Worm (Caenorhabditis elegans): ENCODE results near the gene irld-27.

irld-27 gene

ce11 chrII:3341989-3342388 is 9.8 kb downstream of the irld-27 start, which contains the start of gene F14D2.11:
TSS of gene F14D2.11 (minus strand) at chrII:3342089.
- no peak for TF ChIP-seq tab-1 (GFP tag; IDR thresholded peaks at IDR 0.05)
- no peak for TF ChIP-seq ref-1 (GFP tag; conservative IDR thresholded peaks at IDR 0.05)
- no peak for TF ChIP-seq cog-1 (tag; optimal IDR thresholded peaks at IDR 0.05)
- no peak for TF ChIP-seq flt-1 (GFP tag; IDR thresholded peaks at IDR 0.05)
- TF ChIP-seq klf-2 (GFP tag; conservative IDR thresholded peaks at IDR 0.05): no peak

ce11 chrII:3343714-3344113 is 11.6 kb downstream of the irld-27 start, which contains the start of gene F14D2.15:
TSS of gene F14D2.15 (minus strand) at chrII:3343814.
- TF ChIP-seq med-1 (GFP tag; optimal IDR thresholded peaks at IDR 0.05; ENCODE audit: insufficient read depth) (no peak), T22C8.4 (GFP tag; IDR thresholded peaks at IDR 0.05) (0 out of 2 replicates have a peak, but pooled peaks have one; percentile 34)

- no peak for TF ChIP-seq cog-1 (tag; optimal IDR thresholded peaks at IDR 0.05)
- TF ChIP-seq flt-1 (GFP tag; IDR thresholded peaks at IDR 0.05): no peak
- no peak for TF ChIP-seq ztf-23 (GFP tag; IDR thresholded peaks at IDR 0.05)
- no peak for TF ChIP-seq T22C8.4 (GFP tag; IDR thresholded peaks at IDR 0.05)
- TF ChIP-seq klf-2 (GFP tag; conservative IDR thresholded peaks at IDR 0.05): no peak
- no peak for TF ChIP-seq tab-1 (GFP tag; IDR thresholded peaks at IDR 0.05)
Observed at ce11 chrII:3344917-3345316, 12.8 kb downstream of the irld-27 start, which contains the start of gene bath-28. TSS of gene bath-28 (minus strand) at chrII:3344967.

ce11 chrII:3346328-3346780 is 14.2 kb downstream of the irld-27 start, which contains the start of gene bath-30:
TSS of gene bath-30 (minus strand) at chrII:3346378.
- TF ChIP-seq tab-1 (GFP tag; IDR thresholded peaks at IDR 0.05) (no peak), flt-1 (GFP tag; IDR thresholded peaks at IDR 0.05) (no peak), klf-2 (GFP tag; conservative IDR thresholded peaks at IDR 0.05) (no peak), med-1 (GFP tag; optimal IDR thresholded peaks at IDR 0.05; ENCODE audit: insufficient read depth) (no peak), ztf-23 (GFP tag; IDR thresholded peaks at IDR 0.05) (no peak), cog-1 (tag; optimal IDR thresholded peaks at IDR 0.05) (no peak), ref-1 (GFP tag; conservative IDR thresholded peaks at IDR 0.05) (no peak), ztf-29 (GFP tag; IDR thresholded peaks at IDR 0.05) (no peak), T22C8.4 (GFP tag; IDR thresholded peaks at IDR 0.05) (no peak)

- TF ChIP-seq ref-1 (GFP tag; conservative IDR thresholded peaks at IDR 0.05): no peak
- no peak for TF ChIP-seq cog-1 (tag; optimal IDR thresholded peaks at IDR 0.05)
- no peak for TF ChIP-seq flt-1 (GFP tag; IDR thresholded peaks at IDR 0.05)
- no peak for TF ChIP-seq tab-1 (GFP tag; IDR thresholded peaks at IDR 0.05)
- no peak for TF ChIP-seq ztf-29 (GFP tag; IDR thresholded peaks at IDR 0.05)
- no peak for TF ChIP-seq T22C8.4 (GFP tag; IDR thresholded peaks at IDR 0.05)
- no peak for TF ChIP-seq med-1 (GFP tag; optimal IDR thresholded peaks at IDR 0.05; ENCODE audit: insufficient read depth)
- no peak for TF ChIP-seq ztf-23 (GFP tag; IDR thresholded peaks at IDR 0.05)
- TF ChIP-seq klf-2 (GFP tag; conservative IDR thresholded peaks at IDR 0.05): no peak
Observed at ce11 chrII:3347940-3348610, 15.9 kb downstream of the irld-27 start, which contains the start of the genes F14D2.14 and bath-29. TSS of gene F14D2.14 (minus strand) at chrII:3347990. TSS of gene bath-29 (plus strand) at chrII:3348560.

ce11 chrII:3349820-3350291 is 17.7 kb downstream of the irld-27 start, which contains the start of gene F14D2.8:
TSS of gene F14D2.8 (minus strand) at chrII:3349870.
- TF ChIP-seq ref-1 (GFP tag; conservative IDR thresholded peaks at IDR 0.05): no peak

- TF ChIP-seq cog-1 (tag; optimal IDR thresholded peaks at IDR 0.05) (no peak), flt-1 (GFP tag; IDR thresholded peaks at IDR 0.05) (no peak), tab-1 (GFP tag; IDR thresholded peaks at IDR 0.05) (no peak), med-1 (GFP tag; optimal IDR thresholded peaks at IDR 0.05; ENCODE audit: insufficient read depth) (no peak), ztf-29 (GFP tag; IDR thresholded peaks at IDR 0.05) (no peak), ref-1 (GFP tag; conservative IDR thresholded peaks at IDR 0.05) (no peak), T22C8.4 (GFP tag; IDR thresholded peaks at IDR 0.05) (no peak), klf-2 (GFP tag; conservative IDR thresholded peaks at IDR 0.05) (no peak), ztf-23 (GFP tag; IDR thresholded peaks at IDR 0.05) (no peak)
Observed at ce11 chrII:3358834-3359233, 26.7 kb downstream of the irld-27 start, which contains the start of the genes lido-14 and bath-27. TSS of gene lido-14 (plus strand) at chrII:3359134. TSS of gene bath-27 (plus strand) at chrII:3359139.

- peak; percentile 11; the same call in 1 of the 2 replicates for TF ChIP-seq flt-1 (GFP tag; IDR thresholded peaks at IDR 0.05)
Observed at ce11 chrII:3365569-3365968, 33.4 kb downstream of the irld-27 start.

ce11 chrII:3367100-3367499 is 35.0 kb downstream of the irld-27 start, which contains the start of gene Y49F6C.6:
TSS of gene Y49F6C.6 (minus strand) at chrII:3367200.
- TF ChIP-seq med-1 (GFP tag; optimal IDR thresholded peaks at IDR 0.05; ENCODE audit: insufficient read depth): no peak
- no peak for TF ChIP-seq cog-1 (tag; optimal IDR thresholded peaks at IDR 0.05)
- no peak for TF ChIP-seq flt-1 (GFP tag; IDR thresholded peaks at IDR 0.05)
- no peak for TF ChIP-seq ztf-23 (GFP tag; IDR thresholded peaks at IDR 0.05)
- no peak for TF ChIP-seq tab-1 (GFP tag; IDR thresholded peaks at IDR 0.05)
- TF ChIP-seq T22C8.4 (GFP tag; IDR thresholded peaks at IDR 0.05): no peak
- TF ChIP-seq klf-2 (GFP tag; conservative IDR thresholded peaks at IDR 0.05): no peak
- no peak for TF ChIP-seq ztf-29 (GFP tag; IDR thresholded peaks at IDR 0.05)
- no peak for TF ChIP-seq ref-1 (GFP tag; conservative IDR thresholded peaks at IDR 0.05)

ce11 chrII:3368097-3368496 is 36.0 kb downstream of the irld-27 start, which contains the start of gene Y49F6C.7:
TSS of gene Y49F6C.7 (minus strand) at chrII:3368197.
- no peak for TF ChIP-seq ztf-29 (GFP tag; IDR thresholded peaks at IDR 0.05)
- TF ChIP-seq klf-2 (GFP tag; conservative IDR thresholded peaks at IDR 0.05): no peak
- TF ChIP-seq T22C8.4 (GFP tag; IDR thresholded peaks at IDR 0.05): no peak
- TF ChIP-seq tab-1 (GFP tag; IDR thresholded peaks at IDR 0.05): no peak
- TF ChIP-seq ztf-23 (GFP tag; IDR thresholded peaks at IDR 0.05): no peak
- TF ChIP-seq cog-1 (tag; optimal IDR thresholded peaks at IDR 0.05): no peak
- TF ChIP-seq ref-1 (GFP tag; conservative IDR thresholded peaks at IDR 0.05): no peak
- no peak for TF ChIP-seq flt-1 (GFP tag; IDR thresholded peaks at IDR 0.05)
- no peak for TF ChIP-seq med-1 (GFP tag; optimal IDR thresholded peaks at IDR 0.05; ENCODE audit: insufficient read depth)
